Fruit fly (Drosophila melanogaster): Measurements from ENCODE around the gene Odj.

Gene Odj

DNA sequence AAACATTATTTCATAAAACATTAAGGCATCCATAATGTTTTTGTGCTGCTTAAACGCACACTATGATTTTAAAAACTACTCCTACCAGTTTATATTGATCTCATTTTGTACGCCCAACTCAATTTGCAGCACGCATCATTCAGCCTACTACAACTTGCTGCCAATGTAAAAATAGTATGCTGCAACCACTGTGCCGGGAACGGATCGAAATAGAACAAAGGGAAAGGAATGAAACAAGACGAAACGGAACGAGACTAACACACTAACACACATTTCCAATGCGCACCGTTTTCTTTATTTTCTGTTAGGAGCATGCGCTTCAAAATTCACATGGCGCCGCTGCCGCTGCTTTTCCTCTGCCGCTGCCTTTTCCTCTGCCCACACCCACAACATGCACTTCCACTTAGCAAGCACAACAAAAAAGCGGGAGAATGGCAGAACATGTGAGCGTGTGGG, 32.0 kb downstream of the Odj start (continued):
- TF ChIP-seq HmgD (GFP tag; optimal IDR thresholded peaks at IDR 0.05): no peak
- 0 out of 3 replicates have a peak, but pooled peaks have one; percentile 7 for TF ChIP-seq ase (GFP tag; IDR thresholded peaks at IDR 0.05)
- no peak for TF ChIP-seq ham (GFP tag; IDR thresholded peaks at IDR 0.05)
- no peak for TF ChIP-seq seq (GFP tag; IDR thresholded peaks at IDR 0.05)
- TF ChIP-seq dan (GFP tag; IDR thresholded peaks at IDR 0.05): no peak
- TF ChIP-seq Xbp1 (GFP tag; optimal IDR thresholded peaks at IDR 0.05): peak; percentile 43
- peak; percentile 48; the same call in 1 of the 2 replicates for TF ChIP-seq slbo (GFP tag; IDR thresholded peaks at IDR 0.05)
- no peak for TF ChIP-seq Dip2 (GFP tag; IDR thresholded peaks at IDR 0.05)
- TF ChIP-seq ac (GFP tag; optimal IDR thresholded peaks at IDR 0.05): no peak
- peak; percentile 7 for TF ChIP-seq CG13894 (tag; optimal IDR thresholded peaks at IDR 0.05)
- no peak for TF ChIP-seq ab (GFP tag; optimal IDR thresholded peaks at IDR 0.05)
- no peak for TF ChIP-seq CG18011 (GFP tag; optimal IDR thresholded peaks at IDR 0.05)
- no peak for TF ChIP-seq CG43689 (GFP tag; IDR thresholded peaks at IDR 0.05)
- TF ChIP-seq lov (optimal IDR thresholded peaks at IDR 0.05): no peak
- TF ChIP-seq lov (GFP tag; IDR thresholded peaks at IDR 0.05): no peak
- TF ChIP-seq exex (tag; optimal IDR thresholded peaks at IDR 0.05): no peak
- TF ChIP-seq CG9437 (GFP tag; optimal IDR thresholded peaks at IDR 0.05): no peak
- TF ChIP-seq CG11560 (tag; IDR thresholded peaks at IDR 0.05): no peak
- TF ChIP-seq CG14860 (GFP tag; IDR thresholded peaks at IDR 0.05; ENCODE audit: partially characterized antibody): no peak
- TF ChIP-seq crol (GFP tag; IDR thresholded peaks at IDR 0.05): peak; percentile 35; the same call in 1 of the 2 replicates
- no peak for TF ChIP-seq CG12071 (GFP tag; optimal IDR thresholded peaks at IDR 0.05)
- peak; percentile 6 for TF ChIP-seq nmo (GFP tag; optimal IDR thresholded peaks at IDR 0.05)
- peak; percentile 12 for TF ChIP-seq CG15269 (tag; optimal IDR thresholded peaks at IDR 0.05)
- peak; percentile 33 for TF ChIP-seq sens (GFP tag)
- TF ChIP-seq dm (GFP tag; optimal IDR thresholded peaks at IDR 0.05): no peak
- TF ChIP-seq NK7.1 (GFP tag; optimal IDR thresholded peaks at IDR 0.05): peak; percentile 16
- 0 out of 2 replicates have a peak, but pooled peaks have one; percentile 17 for TF ChIP-seq CG6272 (GFP tag; IDR thresholded peaks at IDR 0.05)
- TF ChIP-seq CG14050 (GFP tag; IDR thresholded peaks at IDR 0.05): no peak
- TF ChIP-seq CG14710 (tag; optimal IDR thresholded peaks at IDR 0.05): no peak
- peak; percentile 44 to 54 for TF ChIP-seq dpn (GFP tag; optimal IDR thresholded peaks at IDR 0.05)
- peak; percentile 3 for TF ChIP-seq pum (GFP tag; optimal IDR thresholded peaks at IDR 0.05)
- no peak for TF ChIP-seq CG11398 (GFP tag; optimal IDR thresholded peaks at IDR 0.05)
- TF ChIP-seq Chrac-16 (GFP tag; optimal IDR thresholded peaks at IDR 0.05): no peak
- no peak for TF ChIP-seq tap (tag; optimal IDR thresholded peaks at IDR 0.05)
- TF ChIP-seq CG33213 (GFP tag; optimal IDR thresholded peaks at IDR 0.05): no peak
- TF ChIP-seq cg (GFP tag; optimal IDR thresholded peaks at IDR 0.05): peak; percentile 54
- peak; percentile 19 for TF ChIP-seq CG4282 (GFP tag; optimal IDR thresholded peaks at IDR 0.05)
- no peak for TF ChIP-seq bowl (GFP tag; IDR thresholded peaks at IDR 0.05)
- no peak for TF ChIP-seq ash1 (GFP tag; optimal IDR thresholded peaks at IDR 0.05)
- no peak for TF ChIP-seq Spps (tag; optimal IDR thresholded peaks at IDR 0.05)
- TF ChIP-seq tup (GFP tag; optimal IDR thresholded peaks at IDR 0.05): no peak
- peak; percentile 34 for TF ChIP-seq CG12659 (GFP tag; optimal IDR thresholded peaks at IDR 0.05)
- peak; percentile 16 for TF ChIP-seq HLH54F (GFP tag; optimal IDR thresholded peaks at IDR 0.05)
- no peak for TF ChIP-seq stwl (tag; optimal IDR thresholded peaks at IDR 0.05)
- no peak for TF ChIP-seq cato (GFP tag; optimal IDR thresholded peaks at IDR 0.05; ENCODE audit: borderline replicate concordance)
- peak; percentile 26 for TF ChIP-seq CG9817 (tag; optimal IDR thresholded peaks at IDR 0.05)
- TF ChIP-seq CG1602 (GFP tag; optimal IDR thresholded peaks at IDR 0.05): no peak
- no peak for TF ChIP-seq Deaf1 (tag; optimal IDR thresholded peaks at IDR 0.05)
- TF ChIP-seq Atf3 (GFP tag; optimal IDR thresholded peaks at IDR 0.05): no peak
- peak; percentile 37 for TF ChIP-seq CG3281 (GFP tag; optimal IDR thresholded peaks at IDR 0.05)
- no peak for TF ChIP-seq Camta (GFP tag; optimal IDR thresholded peaks at IDR 0.05)
- TF ChIP-seq NC2β (GFP tag; optimal IDR thresholded peaks at IDR 0.05): no peak
